Fruit fly (Drosophila melanogaster) whole organism, embryonic: Measurements from ENCODE around the gene CG31125.
A peak's percentile ranks its signal among the peaks of the same experiment; 100 is the strongest.

Experiments
- Atf3 ChIP-seq: fragments of 200-800 bp; sonication (Bioruptor generic); optimal IDR thresholded peaks from 3 replicates; lab custom pipeline; 2016; ENCODE audit warnings: missing biosample characterization, missing genetic modification characterization
- CG10543 ChIP-seq: fragments of 200-800 bp; sonication (Bioruptor generic); optimal IDR thresholded peaks from 3 replicates; lab custom pipeline; 2017; ENCODE audit warnings: missing biosample characterization, mild to moderate bottlenecking, missing genetic modification characterization, moderate library complexity
- CG11456 ChIP-seq: fragments of 200-800 bp; sonication (Bioruptor generic); IDR thresholded peaks from 3 replicates; pipeline ENCODE4 v1.3.6; 2022; ENCODE audit warnings: missing biosample characterization, missing genetic modification characterization
- CG12219 ChIP-seq: fragments of 200-800 bp; sonication (Bioruptor generic); optimal IDR thresholded peaks from 3 replicates; lab custom pipeline; 2018; ENCODE audit warnings: missing biosample characterization, mild to moderate bottlenecking, missing genetic modification characterization
- CG13287 ChIP-seq: fragments of 200-800 bp; sonication (Bioruptor generic); IDR thresholded peaks from 2 replicates; pipeline ENCODE4 v1.3.6; 2022; ENCODE audit warnings: missing biosample characterization, missing genetic modification characterization; ENCODE audit not compliant: partially characterized antibody
- CG13775 ChIP-seq: fragments of 200-800 bp; sonication (Bioruptor generic); optimal IDR thresholded peaks from 3 replicates; lab custom pipeline; 2017; ENCODE audit warnings: missing biosample characterization, mild to moderate bottlenecking, missing genetic modification characterization
- CG14965 ChIP-seq: fragments of 200-800 bp; sonication (Bioruptor generic); optimal IDR thresholded peaks from 2 replicates; lab custom pipeline; 2016; ENCODE audit warnings: missing biosample characterization, missing genetic modification characterization, borderline replicate concordance
- CG16779 ChIP-seq: fragments of 200-800 bp; sonication (Bioruptor generic); IDR thresholded peaks from 2 replicates; pipeline ENCODE4 v1.3.6; 2022; ENCODE audit warnings: missing biosample characterization, missing genetic modification characterization
- CG17829 ChIP-seq: fragments of 200-800 bp; optimal IDR thresholded peaks from 2 replicates; lab custom pipeline; 2019; ENCODE audit warnings: missing biosample characterization, mild to moderate bottlenecking, missing genetic modification characterization, moderate library complexity
- CG1792 ChIP-seq: fragments of 200-800 bp; sonication (Bioruptor generic); optimal IDR thresholded peaks from 2 replicates; lab custom pipeline; 2016; ENCODE audit warnings: missing biosample characterization, missing genetic modification characterization
- CG18262 ChIP-seq: fragments of 200-800 bp; optimal IDR thresholded peaks from 3 replicates; lab custom pipeline; 2019; ENCODE audit warnings: missing biosample characterization, mild to moderate bottlenecking, missing genetic modification characterization, moderate library complexity
- CG18476 ChIP-seq: fragments of 200-800 bp; sonication (Bioruptor generic); optimal IDR thresholded peaks from 2 replicates; lab custom pipeline; 2016; ENCODE audit warnings: missing biosample characterization, mild to moderate bottlenecking, missing genetic modification characterization
- CG2116 ChIP-seq: fragments of 200-800 bp; sonication (Bioruptor generic); optimal IDR thresholded peaks from 3 replicates; lab custom pipeline; 2018; ENCODE audit warnings: missing biosample characterization, mild to moderate bottlenecking, missing genetic modification characterization
- CG31388 ChIP-seq: fragments of 200-800 bp; sonication (Bioruptor generic); optimal IDR thresholded peaks from 2 replicates; lab custom pipeline; 2016; ENCODE audit warnings: missing biosample characterization, missing genetic modification characterization
- CG4282 ChIP-seq: fragments of 200-800 bp; sonication (Bioruptor generic); optimal IDR thresholded peaks from 2 replicates; lab custom pipeline; 2016; ENCODE audit warnings: missing biosample characterization, missing genetic modification characterization
- CG6254 ChIP-seq: fragments of 200-800 bp; sonication (Bioruptor generic); optimal IDR thresholded peaks from 3 replicates; lab custom pipeline; 2017; ENCODE audit warnings: mild to moderate bottlenecking, missing biosample characterization, missing genetic modification reagents, missing genetic modification characterization
- CG6683 ChIP-seq: fragments of 200-800 bp; sonication (Bioruptor generic); optimal IDR thresholded peaks from 2 replicates; lab custom pipeline; 2017; ENCODE audit warnings: missing biosample characterization, mild to moderate bottlenecking, missing genetic modification characterization, missing genetic modification reagents
- CG7357 ChIP-seq: fragments of 200-800 bp; sonication (Bioruptor generic); IDR thresholded peaks from 3 replicates; pipeline ENCODE4 v1.3.6; 2022; ENCODE audit warnings: missing biosample characterization, missing genetic modification characterization
- CG7745 ChIP-seq: fragments of 200-800 bp; sonication (Bioruptor generic); optimal IDR thresholded peaks from 2 replicates; lab custom pipeline; 2018; ENCODE audit warnings: missing biosample characterization, mild to moderate bottlenecking, missing genetic modification characterization, moderate library complexity
- CG9215 ChIP-seq: fragments of 200-800 bp; sonication (Bioruptor generic); IDR thresholded peaks from 2 replicates; pipeline ENCODE4 v1.3.6; 2022; ENCODE audit warnings: missing biosample characterization, missing genetic modification characterization
- CoRest ChIP-seq: fragments of 200-800 bp; sonication (Bioruptor generic); optimal IDR thresholded peaks from 3 replicates; lab custom pipeline; 2018; ENCODE audit warnings: missing biosample characterization, mild to moderate bottlenecking, missing genetic modification characterization, moderate library complexity
- D19B ChIP-seq: fragments of 200-800 bp; sonication (Bioruptor generic); optimal IDR thresholded peaks from 2 replicates; lab custom pipeline; 2017; ENCODE audit warnings: missing biosample characterization, mild to moderate bottlenecking, missing genetic modification characterization
- Dip2 ChIP-seq: fragments of 200-800 bp; sonication (Bioruptor generic); IDR thresholded peaks from 2 replicates; pipeline ENCODE4 v1.3.6; 2022; ENCODE audit warnings: missing biosample characterization, missing genetic modification characterization
- Dref ChIP-seq: fragments of 200-800 bp; sonication (Bioruptor generic); IDR thresholded peaks from 2 replicates; pipeline ENCODE4 v1.3.6; 2022; ENCODE audit warnings: missing biosample characterization, missing genetic modification characterization
- HHEX ChIP-seq: fragments of 200-800 bp; sonication (Bioruptor generic); optimal IDR thresholded peaks from 3 replicates; lab custom pipeline; 2017; ENCODE audit warnings: missing biosample characterization, mild to moderate bottlenecking, missing genetic modification characterization, missing genetic modification reagents
- HLHmδ ChIP-seq: fragments of 200-800 bp; sonication (Bioruptor generic); optimal IDR thresholded peaks from 2 replicates; lab custom pipeline; 2018; ENCODE audit warnings: missing biosample characterization, mild to moderate bottlenecking, missing genetic modification characterization, moderate library complexity
- HmgZ ChIP-seq: fragments of 200-800 bp; sonication (Bioruptor generic); optimal IDR thresholded peaks from 2 replicates; lab custom pipeline; 2018; ENCODE audit warnings: missing biosample characterization, mild to moderate bottlenecking, missing genetic modification characterization
- Scr ChIP-seq: fragments of 200-800 bp; sonication (Bioruptor generic); IDR thresholded peaks from 2 replicates; pipeline ENCODE4 v1.3.6; 2022; ENCODE audit warnings: missing biosample characterization, missing genetic modification characterization; ENCODE audit not compliant: partially characterized antibody
- abd-A ChIP-seq: fragments of 200-800 bp; sonication (Bioruptor generic); optimal IDR thresholded peaks from 3 replicates; lab custom pipeline; 2019; ENCODE audit warnings: missing biosample characterization, mild to moderate bottlenecking, missing genetic modification characterization, moderate library complexity
- amos ChIP-seq: fragments of 200-800 bp; sonication (Bioruptor generic); IDR thresholded peaks from 2 replicates; pipeline ENCODE4 v1.3.6; 2022; ENCODE audit warnings: missing biosample characterization, missing genetic modification characterization; ENCODE audit not compliant: partially characterized antibody
- bcd ChIP-seq: fragments of 200-800 bp; sonication (Bioruptor generic); optimal IDR thresholded peaks from 2 replicates; lab custom pipeline; 2017; ENCODE audit warnings: missing biosample characterization, mild to moderate bottlenecking, missing genetic modification characterization
- ci ChIP-seq: fragments of 200-800 bp; sonication (Bioruptor generic); IDR thresholded peaks from 3 replicates; pipeline ENCODE4 v1.3.6; 2022; ENCODE audit warnings: missing biosample characterization, missing genetic modification characterization
- crol ChIP-seq: fragments of 200-800 bp; sonication (Bioruptor generic); IDR thresholded peaks from 2 replicates; pipeline ENCODE4 v1.3.6; 2022; ENCODE audit warnings: missing biosample characterization, missing genetic modification characterization
- dm ChIP-seq: fragments of 200-800 bp; sonication (Bioruptor generic); optimal IDR thresholded peaks from 3 replicates; lab custom pipeline; 2016; ENCODE audit warnings: missing biosample characterization, missing genetic modification characterization
- dysf ChIP-seq: fragments of 200-800 bp; sonication (Bioruptor generic); IDR thresholded peaks from 3 replicates; pipeline ENCODE4 v1.3.6; 2022; ENCODE audit warnings: missing biosample characterization, missing genetic modification characterization
- fd64A ChIP-seq: fragments of 200-800 bp; sonication (Bioruptor generic); optimal IDR thresholded peaks from 3 replicates; lab custom pipeline; 2018; ENCODE audit warnings: missing biosample characterization, mild to moderate bottlenecking, missing genetic modification characterization
- h ChIP-seq: fragments of >200 bp; optimal IDR thresholded peaks from 2 replicates; lab custom pipeline; 2017
- insv ChIP-seq, 2 experiments: fragments of 200-800 bp; sonication (Bioruptor generic); optimal IDR thresholded peaks; 3 replicates each; lab custom pipeline; 2016 to 2018; ENCODE audit warnings: missing biosample characterization in 2 of 2, missing genetic modification characterization in 2 of 2
- nom ChIP-seq: fragments of 200-800 bp; sonication (Bioruptor generic); optimal IDR thresholded peaks from 2 replicates; lab custom pipeline; 2017; ENCODE audit warnings: missing biosample characterization, missing genetic modification characterization, mild to moderate bottlenecking, moderate library complexity, missing genetic modification reagents
- odd ChIP-seq: fragments of 200-800 bp; sonication (Bioruptor generic); optimal IDR thresholded peaks from 2 replicates; lab custom pipeline; 2017; ENCODE audit warnings: missing biosample characterization, mild to moderate bottlenecking, missing genetic modification characterization
- pho ChIP-seq: fragments of 200-800 bp; sonication (Bioruptor generic); optimal IDR thresholded peaks from 2 replicates; lab custom pipeline; 2016; ENCODE audit warnings: missing biosample characterization, missing genetic modification characterization
- phol ChIP-seq: fragments of 200-800 bp; sonication (Bioruptor generic); optimal IDR thresholded peaks from 3 replicates; lab custom pipeline; 2018; ENCODE audit warnings: missing biosample characterization, mild to moderate bottlenecking, missing genetic modification characterization, moderate library complexity
- repo ChIP-seq: fragments of 200-800 bp; sonication (Bioruptor generic); optimal IDR thresholded peaks from 2 replicates; lab custom pipeline; 2016; ENCODE audit warnings: missing biosample characterization, missing genetic modification characterization
- row ChIP-seq: fragments of 200-800 bp; sonication (Bioruptor generic); IDR thresholded peaks from 3 replicates; pipeline ENCODE4 v1.3.6; 2022; ENCODE audit warnings: missing biosample characterization, missing genetic modification characterization
- run ChIP-seq: fragments of 200-800 bp; sonication (Bioruptor generic); optimal IDR thresholded peaks from 3 replicates; lab custom pipeline; 2018; ENCODE audit warnings: missing biosample characterization, mild to moderate bottlenecking, missing genetic modification characterization
- sim ChIP-seq: fragments of 200-800 bp; sonication (Bioruptor generic); IDR thresholded peaks from 2 replicates; pipeline ENCODE4 v1.3.6; 2022; ENCODE audit warnings: missing biosample characterization, missing genetic modification characterization
- slou ChIP-seq: fragments of 200-800 bp; sonication (Bioruptor generic); optimal IDR thresholded peaks from 3 replicates; lab custom pipeline; 2016; ENCODE audit warnings: missing biosample characterization, missing genetic modification characterization
- sug ChIP-seq: fragments of 200-800 bp; optimal IDR thresholded peaks from 2 replicates; lab custom pipeline; 2019; ENCODE audit warnings: missing biosample characterization, mild to moderate bottlenecking, missing genetic modification characterization, moderate library complexity
- tio ChIP-seq: fragments of 200-800 bp; sonication (Bioruptor generic); optimal IDR thresholded peaks from 2 replicates; lab custom pipeline; 2017; ENCODE audit warnings: missing biosample characterization, missing genetic modification characterization, inconsistent platforms
- toy ChIP-seq: fragments of 200-800 bp; sonication (Bioruptor generic); IDR thresholded peaks from 2 replicates; pipeline ENCODE4 v1.3.6; 2022; ENCODE audit warnings: missing biosample characterization, missing genetic modification characterization
- tup ChIP-seq: fragments of 200-800 bp; sonication (Bioruptor generic); optimal IDR thresholded peaks from 2 replicates; lab custom pipeline; 2016; ENCODE audit warnings: missing biosample characterization, mild to moderate bottlenecking, missing genetic modification characterization, moderate library complexity

Gene CG31125

DNA sequence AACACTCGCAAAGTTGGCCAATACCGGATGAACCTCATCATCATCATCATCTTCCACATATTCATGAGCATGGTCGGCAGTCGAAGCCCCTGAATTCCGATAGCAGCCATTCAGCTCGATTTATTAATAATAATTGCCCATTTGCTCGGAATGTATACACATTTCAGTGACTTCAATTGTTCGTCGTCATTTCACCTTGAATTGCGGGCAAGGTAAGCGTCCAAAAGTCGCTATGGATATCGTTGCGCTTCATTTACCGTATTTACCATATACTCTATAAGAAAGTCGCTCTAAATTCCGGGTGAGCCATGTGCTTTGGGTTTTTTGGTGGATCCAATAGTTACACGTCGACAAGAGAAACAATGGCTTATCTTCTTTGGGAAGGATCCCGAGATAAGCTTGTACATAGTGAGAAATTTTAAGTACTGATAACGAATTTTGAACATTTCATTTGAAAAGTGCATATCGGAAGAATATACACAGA is 28.6 kb downstream of the CG31125 start (continued):
- no peak for TF ChIP-seq insv (GFP tag; optimal IDR thresholded peaks at IDR 0.05; lab: Kevin White, UChicago)
- no peak for TF ChIP-seq repo (GFP tag; lab: Kevin White, UChicago)
- TF ChIP-seq run (tag; lab: Kevin White, UChicago) = no peak
- peak; percentile 29 for TF ChIP-seq dm (GFP tag; lab: Kevin White, UChicago)
- no peak for TF ChIP-seq tio
- TF ChIP-seq fd64A (GFP tag; lab: Kevin White, UChicago) = no peak
- TF ChIP-seq CG16779 (GFP tag; lab: Robert Waterston, UW) = no peak
- TF ChIP-seq HHEX (GFP tag; lab: Kevin White, UChicago) = peak; percentile 50
- no peak for TF ChIP-seq toy (GFP tag; lab: Robert Waterston, UW)
- no peak for TF ChIP-seq CG7357 (GFP tag; lab: Robert Waterston, UW)
- TF ChIP-seq pho (GFP tag; lab: Kevin White, UChicago) = peak; percentile 18
- no peak for TF ChIP-seq HmgZ (tag; lab: Kevin White, UChicago)
- TF ChIP-seq ci (GFP tag; lab: Robert Waterston, UW) = no peak
- no peak for TF ChIP-seq slou (GFP tag; lab: Kevin White, UChicago)
- no peak for TF ChIP-seq CG17829 (tag; lab: Kevin White, UChicago)
- no peak for TF ChIP-seq CG4282 (GFP tag; lab: Kevin White, UChicago)
- TF ChIP-seq odd (GFP tag; lab: Kevin White, UChicago) = no peak
- no peak for TF ChIP-seq Dip2 (GFP tag; lab: Robert Waterston, UW)
- no peak for TF ChIP-seq CG12219 (GFP tag; lab: Kevin White, UChicago)
- TF ChIP-seq CG31388 (GFP tag; lab: Kevin White, UChicago) = no peak
- TF ChIP-seq CG1792 = no peak
- no peak for TF ChIP-seq CG6254 (GFP tag; lab: Kevin White, UChicago)
- TF ChIP-seq h (lab: Kevin White, UChicago) = no peak
- TF ChIP-seq Atf3 (GFP tag; lab: Kevin White, UChicago) = no peak
- TF ChIP-seq tup (GFP tag; lab: Kevin White, UChicago) = no peak
- no peak for TF ChIP-seq sim (GFP tag; lab: Robert Waterston, UW)
- no peak for TF ChIP-seq sug
- TF ChIP-seq CG18476 = no peak
- no peak for TF ChIP-seq CG13287
- no peak for TF ChIP-seq nom (GFP tag; lab: Kevin White, UChicago)
- no peak for TF ChIP-seq abd-A (tag; lab: Kevin White, UChicago)
- TF ChIP-seq D19B (GFP tag; lab: Kevin White, UChicago) = peak; percentile 10
- peak; percentile 29 for TF ChIP-seq phol
- peak; percentile 64 for TF ChIP-seq row
- TF ChIP-seq CG9215 = no peak
- no peak for TF ChIP-seq HLHmδ (GFP tag; lab: Kevin White, UChicago)
- no peak for TF ChIP-seq CG2116 (GFP tag; lab: Kevin White, UChicago)
- peak; percentile 18 for TF ChIP-seq bcd (GFP tag; lab: Kevin White, UChicago)
- TF ChIP-seq CG10543 (GFP tag; lab: Kevin White, UChicago) = no peak
- TF ChIP-seq CG14965 (GFP tag; lab: Kevin White, UChicago) = no peak
- no peak for TF ChIP-seq CG18262 (tag; lab: Kevin White, UChicago)
- TF ChIP-seq CG11456 (GFP tag; lab: Robert Waterston, UW) = no peak
- TF ChIP-seq CG7745 (tag; lab: Kevin White, UChicago) = no peak
- TF ChIP-seq CG13775 (GFP tag; lab: Kevin White, UChicago) = no peak
- no peak for TF ChIP-seq CG6683
- TF ChIP-seq CoRest = no peak
- TF ChIP-seq Dref = no peak
- no peak for TF ChIP-seq amos (GFP tag; lab: Robert Waterston, UW)
- TF ChIP-seq Scr = no peak
- peak; percentile 47; the same call in 1 of the 3 replicates for TF ChIP-seq dysf (GFP tag; lab: Robert Waterston, UW)
- no peak for TF ChIP-seq crol (GFP tag; lab: Robert Waterston, UW)
